Worm (Caenorhabditis elegans) whole organism, L3 larva: ENCODE results near the gene cnc-9.

ENCODE experiments used
- ZK546.5 ChIP-seq: sonication (generic microtip); optimal IDR thresholded peaks from 2 replicates; lab custom pipeline; 2017; ENCODE audit warnings: missing biosample characterization, missing genetic modification characterization
- ama-1 ChIP-seq: fragments of 150-350 bp; optimal IDR thresholded peaks from 2 replicates; lab custom pipeline; 2018
- ceh-16 ChIP-seq: sonication (generic microtip); optimal IDR thresholded peaks from 2 replicates; lab custom pipeline; 2017; ENCODE audit warnings: missing biosample characterization, missing genetic modification characterization
- ceh-28 ChIP-seq: fragments of 150-350 bp; optimal IDR thresholded peaks from 2 replicates; lab custom pipeline; 2014; ENCODE audit warnings: missing biosample characterization, missing genetic modification reagents, missing genetic modification characterization
- ceh-9 ChIP-seq: sonication (generic microtip); optimal IDR thresholded peaks from 2 replicates; lab custom pipeline; 2018; ENCODE audit warnings: missing biosample characterization, missing genetic modification characterization
- daf-12 ChIP-seq: fragments of 150-350 bp; optimal IDR thresholded peaks from 2 replicates; lab custom pipeline; 2014; ENCODE audit warnings: missing biosample characterization, missing genetic modification reagents, missing genetic modification characterization
- egl-27 ChIP-seq: sonication (generic microtip); optimal IDR thresholded peaks from 4 replicates; lab custom pipeline; 2017; ENCODE audit warnings: missing biosample characterization, missing genetic modification reagents, missing genetic modification characterization
- egl-5 ChIP-seq: fragments of 150-350 bp; optimal IDR thresholded peaks from 2 replicates; lab custom pipeline; 2017; ENCODE audit warnings: missing biosample characterization, missing genetic modification reagents, missing genetic modification characterization, inconsistent platforms
- elt-1 ChIP-seq: fragments of 150-350 bp; optimal IDR thresholded peaks from 2 replicates; lab custom pipeline; 2014; ENCODE audit warnings: missing biosample characterization, missing genetic modification characterization
- elt-2 ChIP-seq: sonication (generic microtip); optimal IDR thresholded peaks from 2 replicates; lab custom pipeline; 2016; ENCODE audit warnings: missing genetic modification reagents, mild to moderate bottlenecking, missing genetic modification characterization, missing compliant biosample characterization
- fkh-10 ChIP-seq: sonication (generic microtip); optimal IDR thresholded peaks from 2 replicates; lab custom pipeline; 2017; ENCODE audit warnings: missing biosample characterization, missing genetic modification reagents, missing genetic modification characterization
- fkh-2 ChIP-seq: fragments of 150-350 bp; optimal IDR thresholded peaks from 2 replicates; lab custom pipeline; 2014; ENCODE audit warnings: missing biosample characterization, missing genetic modification reagents, missing genetic modification characterization
- fos-1 ChIP-seq: fragments of 150-350 bp; optimal IDR thresholded peaks from 2 replicates; lab custom pipeline; 2014; ENCODE audit warnings: missing biosample characterization, missing genetic modification characterization
- hmg-11 ChIP-seq: sonication (generic microtip); optimal IDR thresholded peaks from 2 replicates; lab custom pipeline; 2016; ENCODE audit warnings: missing genetic modification characterization, missing compliant biosample characterization
- lin-15B ChIP-seq: fragments of 150-350 bp; optimal IDR thresholded peaks from 2 replicates; lab custom pipeline; 2014; ENCODE audit warnings: missing biosample characterization, missing genetic modification characterization
- lin-39 ChIP-seq: fragments of 150-350 bp; optimal IDR thresholded peaks from 2 replicates; lab custom pipeline; 2018; ENCODE audit warnings: missing biosample characterization, missing genetic modification reagents, missing genetic modification characterization
- lsy-12 ChIP-seq: sonication (generic microtip); optimal IDR thresholded peaks from 2 replicates; lab custom pipeline; 2016; ENCODE audit warnings: mild to moderate bottlenecking, missing genetic modification characterization, missing compliant biosample characterization
- mdl-1 ChIP-seq: fragments of 150-350 bp; optimal IDR thresholded peaks from 2 replicates; lab custom pipeline; 2014; ENCODE audit warnings: missing biosample characterization, missing genetic modification characterization
- mml-1 ChIP-seq: fragments of 150-350 bp; sonication (generic microtip); optimal IDR thresholded peaks from 3 replicates; lab custom pipeline; 2014; ENCODE audit warnings: missing biosample characterization, missing genetic modification characterization
- nfya-1 ChIP-seq: sonication (generic microtip); optimal IDR thresholded peaks from 2 replicates; lab custom pipeline; 2017; ENCODE audit warnings: missing genetic modification characterization, mild to moderate bottlenecking, missing compliant biosample characterization, antibody characterized with exemption, moderate library complexity; ENCODE audit not compliant: insufficient read depth
- nhr-11 ChIP-seq: fragments of 150-350 bp; optimal IDR thresholded peaks from 2 replicates; lab custom pipeline; 2014; ENCODE audit warnings: missing biosample characterization, missing genetic modification characterization
- nhr-12 ChIP-seq: fragments of 150-350 bp; optimal IDR thresholded peaks from 2 replicates; lab custom pipeline; 2014; ENCODE audit warnings: missing biosample characterization, missing genetic modification characterization
- nhr-23 ChIP-seq: fragments of 150-350 bp; optimal IDR thresholded peaks from 2 replicates; lab custom pipeline; 2014; ENCODE audit warnings: missing biosample characterization, missing genetic modification reagents, missing genetic modification characterization
- nhr-25 ChIP-seq: sonication (generic microtip); optimal IDR thresholded peaks from 2 replicates; lab custom pipeline; 2017; ENCODE audit warnings: missing biosample characterization, missing genetic modification characterization
- nhr-67 ChIP-seq: fragments of 150-350 bp; optimal IDR thresholded peaks from 2 replicates; lab custom pipeline; 2014; ENCODE audit warnings: missing biosample characterization, missing genetic modification characterization
- nhr-76 ChIP-seq: fragments of 150-350 bp; sonication (generic microtip); optimal IDR thresholded peaks from 5 replicates; lab custom pipeline; 2014; ENCODE audit warnings: missing biosample characterization, missing genetic modification characterization
- nhr-77 ChIP-seq: fragments of 150-350 bp; optimal IDR thresholded peaks from 2 replicates; lab custom pipeline; 2014; ENCODE audit warnings: missing biosample characterization, missing genetic modification characterization
- pha-4 ChIP-seq: fragments of 150-350 bp; optimal IDR thresholded peaks from 2 replicates; lab custom pipeline; 2014; ENCODE audit warnings: missing biosample characterization, missing genetic modification reagents, missing genetic modification characterization
- pqm-1 ChIP-seq: fragments of 150-350 bp; optimal IDR thresholded peaks from 2 replicates; lab custom pipeline; 2017; ENCODE audit warnings: missing biosample characterization, missing genetic modification characterization, inconsistent platforms
- sea-2 ChIP-seq: fragments of 150-350 bp; sonication (generic microtip); optimal IDR thresholded peaks from 4 replicates; lab custom pipeline; 2014; ENCODE audit warnings: missing biosample characterization, missing genetic modification reagents, missing genetic modification characterization
- skn-1 ChIP-seq: fragments of 150-350 bp; optimal IDR thresholded peaks from 2 replicates; lab custom pipeline; 2014; ENCODE audit warnings: missing biosample characterization, missing genetic modification characterization
- snpc-4 ChIP-seq: fragments of 150-350 bp; optimal IDR thresholded peaks from 2 replicates; lab custom pipeline; 2014; ENCODE audit warnings: missing biosample characterization, missing genetic modification characterization
- tbx-2 ChIP-seq: sonication (generic microtip); optimal IDR thresholded peaks from 2 replicates; lab custom pipeline; 2016; ENCODE audit warnings: mild to moderate bottlenecking, missing genetic modification characterization, missing compliant biosample characterization
- unc-39 ChIP-seq: sonication (generic microtip); optimal IDR thresholded peaks from 4 replicates; lab custom pipeline; 2017; ENCODE audit warnings: missing biosample characterization, missing genetic modification characterization
- unc-62 ChIP-seq: fragments of 150-350 bp; sonication (generic microtip); optimal IDR thresholded peaks from 4 replicates; lab custom pipeline; 2014; ENCODE audit warnings: missing biosample characterization, missing genetic modification reagents, missing genetic modification characterization
- zag-1 ChIP-seq: fragments of 150-350 bp; optimal IDR thresholded peaks from 2 replicates; lab custom pipeline; 2014; ENCODE audit warnings: missing biosample characterization, missing genetic modification characterization
- ztf-11 ChIP-seq: fragments of 150-350 bp; optimal IDR thresholded peaks from 2 replicates; lab custom pipeline; 2014; ENCODE audit warnings: missing biosample characterization, missing genetic modification characterization
- ztf-4 ChIP-seq: fragments of 150-350 bp; optimal IDR thresholded peaks from 2 replicates; lab custom pipeline; 2014; ENCODE audit warnings: missing biosample characterization, missing genetic modification characterization

The cnc-9 gene

DNA sequence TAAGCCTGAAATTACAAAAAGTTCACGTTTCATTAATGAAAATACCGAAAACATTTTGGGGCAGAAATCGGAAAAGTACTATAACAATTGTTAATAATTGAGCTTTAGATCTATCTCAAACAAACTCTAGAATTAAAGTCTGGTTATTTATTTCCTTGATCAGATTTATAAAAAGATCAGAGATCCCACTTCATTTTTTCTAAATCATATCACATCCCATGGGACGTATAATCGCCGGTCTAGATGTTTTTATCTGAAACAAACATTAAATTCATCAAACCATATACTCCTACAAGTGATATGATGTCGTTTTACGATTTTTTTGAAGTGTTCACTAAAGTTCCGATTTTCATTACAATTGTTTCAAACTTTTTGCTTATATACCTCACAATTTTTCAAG lies 11.7 kb upstream of the cnc-9 start, which contains the start of gene str-41:
Gene str-41 (plus strand): TSS at position 301 of the 400 bp plus-strand sequence.
- TF ChIP-seq pha-4, result no peak
- no peak for TF ChIP-seq unc-39
- TF ChIP-seq nhr-77 (tag; lab: Kevin White, UChicago), result no peak
- no peak for TF ChIP-seq fkh-2 (tag; lab: Kevin White, UChicago)
- no peak for TF ChIP-seq nhr-12 (tag; lab: Kevin White, UChicago)
- TF ChIP-seq sea-2 (GFP tag; lab: Kevin White, UChicago), result no peak
- TF ChIP-seq ztf-4 (tag; lab: Kevin White, UChicago), result no peak
- TF ChIP-seq ceh-9, result no peak
- no peak for TF ChIP-seq nhr-11 (tag; lab: Kevin White, UChicago)

DNA sequence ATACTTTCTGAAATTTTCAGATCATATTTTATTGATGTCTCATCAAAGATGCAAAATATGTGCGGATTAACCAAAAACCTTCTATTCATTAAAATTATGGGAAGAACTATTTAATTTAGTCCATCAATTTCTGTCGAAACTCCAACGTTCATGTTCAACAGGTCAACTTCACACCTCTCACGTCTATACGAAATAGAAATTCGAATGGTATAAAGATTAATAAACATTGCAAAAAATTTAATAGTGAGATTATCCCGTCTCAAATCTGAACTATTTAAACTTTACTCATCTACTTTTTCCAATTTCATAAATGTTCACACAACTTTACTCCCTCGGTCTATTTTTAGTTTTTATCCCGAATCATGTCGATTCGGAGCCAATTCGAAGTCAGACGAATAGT lies 9.6 kb upstream of the cnc-9 start, which contains the start of gene R13D7.2:
Gene R13D7.2 (plus strand): TSS at position 301 of the 400 bp plus-strand sequence.
- TF ChIP-seq nhr-67 (tag; lab: Kevin White, UChicago) (no peak), nhr-12 (tag; lab: Kevin White, UChicago) (no peak), snpc-4 (tag; lab: Kevin White, UChicago) (no peak), ceh-16 (tag; lab: Kevin White, UChicago) (no peak), egl-5 (tag; lab: Kevin White, UChicago) (no peak), elt-2 (no peak)
- TF ChIP-seq, all 47 proteins: peak for 0

DNA sequence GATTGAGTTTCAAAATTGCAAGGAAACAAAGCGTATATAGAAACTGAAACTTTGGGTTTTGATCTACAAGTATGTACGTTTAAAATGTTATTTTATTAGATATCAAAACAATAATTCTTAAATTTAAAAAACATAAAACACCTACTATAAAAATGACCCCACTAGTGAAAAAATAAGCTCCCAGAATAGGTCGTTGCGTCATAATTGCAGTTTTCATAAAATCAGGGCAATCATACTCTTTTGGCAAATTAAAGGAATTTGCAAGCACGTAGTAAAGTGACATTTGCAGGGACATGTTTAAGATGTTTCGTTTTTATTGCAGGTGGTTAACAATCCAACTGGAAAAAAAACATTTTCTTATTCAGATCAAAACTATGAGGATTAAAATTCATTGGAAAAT lies 8.5 kb upstream of the cnc-9 start, which contains the start of gene srt-6:
Gene srt-6 (minus strand): TSS at position 295 of the 400 bp plus-strand sequence.
- TF ChIP-seq lin-39 (tag; lab: Kevin White, UChicago) (no peak), unc-62 (GFP tag; lab: Kevin White, UChicago) (no peak), elt-2 (no peak), zag-1 (tag; lab: Kevin White, UChicago) (no peak)

DNA sequence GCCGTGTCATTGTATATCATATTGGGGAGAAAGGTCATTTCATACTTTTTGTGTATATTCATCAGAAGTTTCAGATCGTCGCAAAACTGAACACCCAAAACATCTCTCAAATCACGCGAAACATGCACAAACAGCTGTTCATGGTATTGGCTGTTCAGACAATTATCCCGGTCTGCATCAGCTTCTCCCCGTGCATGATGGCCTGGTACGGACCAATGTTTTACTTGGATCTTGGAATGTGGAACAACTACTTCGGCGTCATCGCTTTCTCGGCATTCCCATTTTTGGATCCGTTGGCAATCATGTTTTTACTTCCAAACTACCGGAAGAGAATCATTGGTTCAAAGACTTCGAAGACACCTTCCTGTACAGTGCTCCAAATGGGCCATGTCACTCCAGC lies 3.5 kb upstream of the cnc-9 start:
- no peak for TF ChIP-seq tbx-2 (tag; lab: Kevin White, UChicago)
- TF ChIP-seq lsy-12 (tag; lab: Kevin White, UChicago), result no peak

DNA sequence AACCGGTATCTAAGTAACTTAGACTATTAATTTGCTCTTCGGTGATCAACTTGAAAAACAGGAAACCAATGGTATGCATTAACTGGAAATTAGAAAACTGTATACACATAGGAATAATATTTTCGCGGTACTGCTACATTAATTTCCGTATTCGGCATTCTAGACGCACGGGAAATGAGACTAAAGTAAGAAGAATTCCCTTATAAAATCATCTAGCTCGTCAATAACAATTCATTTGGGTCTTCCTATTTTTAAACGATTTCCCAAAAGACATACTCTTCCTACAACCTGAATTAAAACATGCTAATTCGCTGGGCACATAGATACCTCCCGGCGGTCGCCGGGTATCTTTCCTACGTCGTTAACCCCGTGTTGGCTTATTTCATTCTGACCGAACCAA lies 2.4 kb upstream of the cnc-9 start, which contains the start of gene srj-13:
Gene srj-13 (plus strand): TSS at position 301 of the 400 bp plus-strand sequence.
- TF ChIP-seq ZK546.5 (tag; lab: Kevin White, UChicago), result no peak
- no peak for TF ChIP-seq skn-1 (tag; lab: Kevin White, UChicago)
- TF ChIP-seq lin-39 (tag; lab: Kevin White, UChicago), result no peak
- TF ChIP-seq lin-15B (tag; lab: Kevin White, UChicago), result no peak

DNA sequence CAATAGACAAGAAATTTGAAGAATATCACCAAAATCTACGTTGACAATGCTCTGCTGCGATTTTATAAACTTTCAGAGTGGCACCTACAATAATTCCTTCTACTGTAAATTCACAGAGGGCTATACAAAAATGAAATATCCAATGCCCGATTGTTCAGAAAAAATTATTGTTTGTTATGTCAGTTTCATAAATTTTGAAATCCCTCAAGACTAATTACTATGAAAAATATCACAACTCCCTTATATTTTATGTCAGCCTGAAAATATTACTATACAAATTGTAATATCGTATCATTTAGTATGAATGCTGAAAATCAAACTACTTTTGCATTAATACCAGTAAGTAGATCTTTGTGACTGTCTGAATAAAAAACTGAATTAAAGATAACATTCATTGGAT lies 593 bp upstream of the cnc-9 start, which contains the start of gene srx-60:
Gene srx-60 (plus strand): TSS at position 301 of the 400 bp plus-strand sequence.
- TF ChIP-seq pqm-1 (tag; lab: Kevin White, UChicago), result no peak
- no peak for TF ChIP-seq sea-2 (GFP tag; lab: Kevin White, UChicago)
- no peak for TF ChIP-seq daf-12 (tag; lab: Kevin White, UChicago)
- no peak for TF ChIP-seq fkh-2 (tag; lab: Kevin White, UChicago)
- TF ChIP-seq snpc-4 (tag; lab: Kevin White, UChicago), result no peak
- TF ChIP-seq hmg-11, result no peak
- TF ChIP-seq ceh-28 (tag; lab: Kevin White, UChicago), result no peak
- TF ChIP-seq nhr-25 (tag; lab: Kevin White, UChicago), result no peak
- TF ChIP-seq unc-62 (GFP tag; lab: Kevin White, UChicago), result no peak

DNA sequence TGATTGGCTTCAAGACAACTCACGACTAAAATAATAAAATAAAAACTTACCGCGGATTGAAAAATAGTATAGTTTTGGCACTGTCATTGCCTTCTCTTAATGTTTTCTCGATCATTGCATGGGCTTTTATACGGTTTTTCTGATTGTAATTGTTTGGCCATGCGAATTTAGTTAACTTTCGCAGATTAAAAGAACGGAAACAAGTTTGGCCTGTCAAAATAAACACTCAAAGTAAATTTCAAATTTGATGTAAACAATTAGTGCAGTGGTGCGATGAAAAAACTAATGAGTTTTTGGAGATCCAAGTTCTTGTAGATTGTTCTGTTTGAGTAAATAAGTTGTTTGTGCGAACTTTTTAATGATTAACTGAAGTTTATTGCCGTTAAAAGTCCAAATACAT lies 793 bp downstream of the cnc-9 start, which contains the start of gene gst-41:
Gene gst-41 (minus strand): TSS at position 101 of the 400 bp plus-strand sequence.
- TF ChIP-seq ceh-28 (tag; lab: Kevin White, UChicago) (no peak), mml-1 (tag; lab: Kevin White, UChicago) (no peak), lin-39 (tag; lab: Kevin White, UChicago) (no peak), ztf-4 (tag; lab: Kevin White, UChicago) (no peak), fos-1 (no peak), nhr-76 (tag; lab: Kevin White, UChicago) (no peak), elt-1 (tag; lab: Kevin White, UChicago) (no peak), ceh-16 (tag; lab: Kevin White, UChicago) (no peak), hmg-11 (no peak), nfya-1 (no peak), ztf-11 (tag; lab: Kevin White, UChicago) (no peak), fkh-10 (no peak), mdl-1 (tag; lab: Kevin White, UChicago) (no peak), egl-5 (tag; lab: Kevin White, UChicago) (no peak), nhr-23 (tag; lab: Kevin White, UChicago) (no peak), pha-4 (no peak), ama-1 (lab: Kevin White, UChicago) (no peak), egl-27 (tag; lab: Kevin White, UChicago) (no peak), unc-39 (no peak)
